Worm (Caenorhabditis elegans): ENCODE measurements around the gene C15F1.5.

Gene C15F1.5

ce11 chrII:6968191-6968675, 2.2 kb downstream of the C15F1.5 start (continued):
- TF ChIP-seq ztf-22 (GFP tag; optimal IDR thresholded peaks at IDR 0.05) (peak; percentile 8), nhr-90 (tag; optimal IDR thresholded peaks at IDR 0.05) (peak; percentile 41), F49E8.2 (tag; optimal IDR thresholded peaks at IDR 0.05; ENCODE audit: insufficient read depth) (peak; percentile 85), K11D2.4 (GFP tag; IDR thresholded peaks at IDR 0.05) (peak; percentile 57; the same call in 1 of the 2 replicates), attf-3 (GFP tag; conservative IDR thresholded peaks at IDR 0.05) (peak; percentile 83), chd-7 (tag; optimal IDR thresholded peaks at IDR 0.05) (peak; percentile 68), attf-6 (GFP tag; IDR thresholded peaks at IDR 0.05) (peak; percentile 92), snpc-1.3 (tag; optimal IDR thresholded peaks at IDR 0.05; ENCODE audit: insufficient read depth) (peak; percentile 70), ets-4 (GFP tag; optimal IDR thresholded peaks at IDR 0.05) (no peak), athp-1 (tag; optimal IDR thresholded peaks at IDR 0.05) (peak; percentile 87), unc-130 (GFP tag; optimal IDR thresholded peaks at IDR 0.05) (peak; percentile 85), sptf-2 (GFP tag; optimal IDR thresholded peaks at IDR 0.05) (peak; percentile 78)

ce11 chrII:6967618-6968017, 2.8 kb downstream of the C15F1.5 start, which contains the start of gene eif-2Bgamma:
Gene eif-2Bgamma (minus strand): TSS chrII:6967648.
- TF ChIP-seq attf-3 (GFP tag; conservative IDR thresholded peaks at IDR 0.05) (peak; percentile 95), snpc-4 (GFP tag; optimal IDR thresholded peaks at IDR 0.05) (no peak), snpc-4 (tag; optimal IDR thresholded peaks at IDR 0.05) (peak in 1 of 4 experiments; percentile 52), dpff-1 (tag; optimal IDR thresholded peaks at IDR 0.05) (no peak), sea-2 (GFP tag; IDR thresholded peaks at IDR 0.05) (no peak), madf-6 (GFP tag; IDR thresholded peaks at IDR 0.05) (no peak), B0261.1 (tag; optimal IDR thresholded peaks at IDR 0.05) (no peak), lin-35 (GFP tag; optimal IDR thresholded peaks at IDR 0.05) (peak in 1 of 3 experiments; percentile 56)

- TF ChIP-seq ztf-6 (GFP tag; IDR thresholded peaks at IDR 0.05) = no peak
- no peak for TF ChIP-seq ztf-3 (GFP tag; optimal IDR thresholded peaks at IDR 0.05)
- TF ChIP-seq ztf-25 (GFP tag; IDR thresholded peaks at IDR 0.05) = no peak
- TF ChIP-seq dpff-1 (tag; optimal IDR thresholded peaks at IDR 0.05) = no peak
- TF ChIP-seq sea-2 (GFP tag; IDR thresholded peaks at IDR 0.05) = no peak
- TF ChIP-seq F39B2.1 (GFP tag; IDR thresholded peaks at IDR 0.05) = no peak
- no peak for TF ChIP-seq madf-6 (GFP tag; IDR thresholded peaks at IDR 0.05)
- TF ChIP-seq xnd-1 (tag; optimal IDR thresholded peaks at IDR 0.05) = no peak
- TF ChIP-seq lin-40 (tag; optimal IDR thresholded peaks at IDR 0.05) = no peak
- no peak for TF ChIP-seq F52B5.7 (tag; optimal IDR thresholded peaks at IDR 0.05)
- no peak for TF ChIP-seq madf-3 (GFP tag; IDR thresholded peaks at IDR 0.05)
- no peak for TF ChIP-seq fkh-3 (tag; optimal IDR thresholded peaks at IDR 0.05)
- no peak for TF ChIP-seq nhr-80 (tag; optimal IDR thresholded peaks at IDR 0.05)
- no peak for TF ChIP-seq unc-130 (GFP tag; optimal IDR thresholded peaks at IDR 0.05)
- TF ChIP-seq snpc-3.4 (tag; optimal IDR thresholded peaks at IDR 0.05) = no peak
- TF ChIP-seq Y67H2A.10 (GFP tag; conservative IDR thresholded peaks at IDR 0.05) = no peak
- no peak for TF ChIP-seq hlh-26 (GFP tag; conservative IDR thresholded peaks at IDR 0.05)
- TF ChIP-seq dox-1 (GFP tag; IDR thresholded peaks at IDR 0.05) = no peak
- no peak for TF ChIP-seq egl-18 (GFP tag; IDR thresholded peaks at IDR 0.05)
- TF ChIP-seq zim-3 (tag; optimal IDR thresholded peaks at IDR 0.05) = no peak
Measured at ce11 chrII:6965573-6965972, 4.8 kb downstream of the C15F1.5 start, which contains the start of gene tra-2. Gene tra-2 (minus strand): TSS chrII:6965673.
